Worm (Caenorhabditis elegans) whole organism, L3 larva: ENCODE data around the gene Y45G5AM.7.

Experiments
- R02D3.7 ChIP-seq: fragments of 150-350 bp; optimal IDR thresholded peaks from 2 replicates; lab custom pipeline; 2014; ENCODE audit warnings: missing biosample characterization, missing genetic modification characterization
- ZK546.5 ChIP-seq: sonication (generic microtip); optimal IDR thresholded peaks from 2 replicates; lab custom pipeline; 2017; ENCODE audit warnings: missing biosample characterization, missing genetic modification characterization
- aly-2 ChIP-seq: fragments of 150-350 bp; optimal IDR thresholded peaks from 2 replicates; lab custom pipeline; 2014; ENCODE audit warnings: missing biosample characterization, missing genetic modification characterization
- ama-1 ChIP-seq: fragments of 150-350 bp; optimal IDR thresholded peaks from 2 replicates; lab custom pipeline; 2018
- ceh-16 ChIP-seq: sonication (generic microtip); optimal IDR thresholded peaks from 2 replicates; lab custom pipeline; 2017; ENCODE audit warnings: missing biosample characterization, missing genetic modification characterization
- ceh-28 ChIP-seq: fragments of 150-350 bp; optimal IDR thresholded peaks from 2 replicates; lab custom pipeline; 2014; ENCODE audit warnings: missing biosample characterization, missing genetic modification reagents, missing genetic modification characterization
- ceh-82 ChIP-seq: fragments of 150-350 bp; optimal IDR thresholded peaks from 2 replicates; lab custom pipeline; 2014; ENCODE audit warnings: missing biosample characterization, missing genetic modification characterization
- ceh-9 ChIP-seq: sonication (generic microtip); optimal IDR thresholded peaks from 2 replicates; lab custom pipeline; 2018; ENCODE audit warnings: missing biosample characterization, missing genetic modification characterization
- daf-12 ChIP-seq: fragments of 150-350 bp; optimal IDR thresholded peaks from 2 replicates; lab custom pipeline; 2014; ENCODE audit warnings: missing biosample characterization, missing genetic modification reagents, missing genetic modification characterization
- egl-27 ChIP-seq: sonication (generic microtip); optimal IDR thresholded peaks from 4 replicates; lab custom pipeline; 2017; ENCODE audit warnings: missing biosample characterization, missing genetic modification reagents, missing genetic modification characterization
- egl-5 ChIP-seq: fragments of 150-350 bp; optimal IDR thresholded peaks from 2 replicates; lab custom pipeline; 2017; ENCODE audit warnings: missing biosample characterization, missing genetic modification reagents, missing genetic modification characterization, inconsistent platforms
- elt-1 ChIP-seq: fragments of 150-350 bp; optimal IDR thresholded peaks from 2 replicates; lab custom pipeline; 2014; ENCODE audit warnings: missing biosample characterization, missing genetic modification characterization
- elt-2 ChIP-seq: sonication (generic microtip); optimal IDR thresholded peaks from 2 replicates; lab custom pipeline; 2016; ENCODE audit warnings: missing genetic modification reagents, mild to moderate bottlenecking, missing genetic modification characterization, missing compliant biosample characterization
- elt-3 ChIP-seq, 3 experiments: fragments of 150-350 bp in 1 of 3; sonication (generic microtip) in 2 of 3; optimal IDR thresholded peaks; 2 replicates in 2 of 3; 4 replicates in 1 of 3; lab custom pipeline; 2014 to 2017; ENCODE audit warnings: missing biosample characterization in 3 of 3, missing genetic modification characterization in 3 of 3
- eor-1 ChIP-seq, 2 experiments: fragments of 150-350 bp; optimal IDR thresholded peaks; 2 replicates each; lab custom pipeline; 2014 to 2018; ENCODE audit warnings: missing biosample characterization in 2 of 2, missing genetic modification characterization in 2 of 2
- fkh-10 ChIP-seq: sonication (generic microtip); optimal IDR thresholded peaks from 2 replicates; lab custom pipeline; 2017; ENCODE audit warnings: missing biosample characterization, missing genetic modification reagents, missing genetic modification characterization
- fkh-2 ChIP-seq: fragments of 150-350 bp; optimal IDR thresholded peaks from 2 replicates; lab custom pipeline; 2014; ENCODE audit warnings: missing biosample characterization, missing genetic modification reagents, missing genetic modification characterization
- fos-1 ChIP-seq: fragments of 150-350 bp; optimal IDR thresholded peaks from 2 replicates; lab custom pipeline; 2014; ENCODE audit warnings: missing biosample characterization, missing genetic modification characterization
- hmg-11 ChIP-seq: sonication (generic microtip); optimal IDR thresholded peaks from 2 replicates; lab custom pipeline; 2016; ENCODE audit warnings: missing genetic modification characterization, missing compliant biosample characterization
- jun-1 ChIP-seq: fragments of 150-350 bp; optimal IDR thresholded peaks from 2 replicates; lab custom pipeline; 2014; ENCODE audit warnings: missing biosample characterization, missing genetic modification reagents, missing genetic modification characterization
- lin-15B ChIP-seq: fragments of 150-350 bp; optimal IDR thresholded peaks from 2 replicates; lab custom pipeline; 2014; ENCODE audit warnings: missing biosample characterization, missing genetic modification characterization
- lin-39 ChIP-seq: fragments of 150-350 bp; optimal IDR thresholded peaks from 2 replicates; lab custom pipeline; 2018; ENCODE audit warnings: missing biosample characterization, missing genetic modification reagents, missing genetic modification characterization
- lsy-12 ChIP-seq: sonication (generic microtip); optimal IDR thresholded peaks from 2 replicates; lab custom pipeline; 2016; ENCODE audit warnings: mild to moderate bottlenecking, missing genetic modification characterization, missing compliant biosample characterization
- mdl-1 ChIP-seq: fragments of 150-350 bp; optimal IDR thresholded peaks from 2 replicates; lab custom pipeline; 2014; ENCODE audit warnings: missing biosample characterization, missing genetic modification characterization
- mml-1 ChIP-seq: fragments of 150-350 bp; sonication (generic microtip); optimal IDR thresholded peaks from 3 replicates; lab custom pipeline; 2014; ENCODE audit warnings: missing biosample characterization, missing genetic modification characterization
- nfya-1 ChIP-seq: sonication (generic microtip); optimal IDR thresholded peaks from 2 replicates; lab custom pipeline; 2017; ENCODE audit warnings: missing genetic modification characterization, mild to moderate bottlenecking, missing compliant biosample characterization, antibody characterized with exemption, moderate library complexity; ENCODE audit not compliant: insufficient read depth
- nhr-11 ChIP-seq: fragments of 150-350 bp; optimal IDR thresholded peaks from 2 replicates; lab custom pipeline; 2014; ENCODE audit warnings: missing biosample characterization, missing genetic modification characterization
- nhr-12 ChIP-seq: fragments of 150-350 bp; optimal IDR thresholded peaks from 2 replicates; lab custom pipeline; 2014; ENCODE audit warnings: missing biosample characterization, missing genetic modification characterization
- nhr-23 ChIP-seq: fragments of 150-350 bp; optimal IDR thresholded peaks from 2 replicates; lab custom pipeline; 2014; ENCODE audit warnings: missing biosample characterization, missing genetic modification reagents, missing genetic modification characterization
- nhr-237 ChIP-seq: fragments of 150-350 bp; optimal IDR thresholded peaks from 2 replicates; lab custom pipeline; 2014; ENCODE audit warnings: missing biosample characterization, missing genetic modification characterization
- nhr-25 ChIP-seq: sonication (generic microtip); optimal IDR thresholded peaks from 2 replicates; lab custom pipeline; 2017; ENCODE audit warnings: missing biosample characterization, missing genetic modification characterization
- nhr-28 ChIP-seq: fragments of 150-350 bp; optimal IDR thresholded peaks from 2 replicates; lab custom pipeline; 2014; ENCODE audit warnings: missing biosample characterization, missing genetic modification characterization
- nhr-43 ChIP-seq: sonication (generic microtip); optimal IDR thresholded peaks from 2 replicates; lab custom pipeline; 2016; ENCODE audit warnings: mild to moderate bottlenecking, missing genetic modification characterization, missing compliant biosample characterization; ENCODE audit not compliant: poor library complexity, severe bottlenecking
- nhr-67 ChIP-seq: fragments of 150-350 bp; optimal IDR thresholded peaks from 2 replicates; lab custom pipeline; 2014; ENCODE audit warnings: missing biosample characterization, missing genetic modification characterization
- nhr-76 ChIP-seq: fragments of 150-350 bp; sonication (generic microtip); optimal IDR thresholded peaks from 5 replicates; lab custom pipeline; 2014; ENCODE audit warnings: missing biosample characterization, missing genetic modification characterization
- nhr-77 ChIP-seq: fragments of 150-350 bp; optimal IDR thresholded peaks from 2 replicates; lab custom pipeline; 2014; ENCODE audit warnings: missing biosample characterization, missing genetic modification characterization
- pha-4 ChIP-seq: fragments of 150-350 bp; optimal IDR thresholded peaks from 2 replicates; lab custom pipeline; 2014; ENCODE audit warnings: missing biosample characterization, missing genetic modification reagents, missing genetic modification characterization
- pqm-1 ChIP-seq: fragments of 150-350 bp; optimal IDR thresholded peaks from 2 replicates; lab custom pipeline; 2017; ENCODE audit warnings: missing biosample characterization, missing genetic modification characterization, inconsistent platforms
- sea-2 ChIP-seq: fragments of 150-350 bp; sonication (generic microtip); optimal IDR thresholded peaks from 4 replicates; lab custom pipeline; 2014; ENCODE audit warnings: missing biosample characterization, missing genetic modification reagents, missing genetic modification characterization
- skn-1 ChIP-seq: fragments of 150-350 bp; optimal IDR thresholded peaks from 2 replicates; lab custom pipeline; 2014; ENCODE audit warnings: missing biosample characterization, missing genetic modification characterization
- snpc-4 ChIP-seq: fragments of 150-350 bp; optimal IDR thresholded peaks from 2 replicates; lab custom pipeline; 2014; ENCODE audit warnings: missing biosample characterization, missing genetic modification characterization
- tbx-2 ChIP-seq: sonication (generic microtip); optimal IDR thresholded peaks from 2 replicates; lab custom pipeline; 2016; ENCODE audit warnings: mild to moderate bottlenecking, missing genetic modification characterization, missing compliant biosample characterization
- unc-39 ChIP-seq: sonication (generic microtip); optimal IDR thresholded peaks from 4 replicates; lab custom pipeline; 2017; ENCODE audit warnings: missing biosample characterization, missing genetic modification characterization
- unc-62 ChIP-seq: fragments of 150-350 bp; sonication (generic microtip); optimal IDR thresholded peaks from 4 replicates; lab custom pipeline; 2014; ENCODE audit warnings: missing biosample characterization, missing genetic modification reagents, missing genetic modification characterization
- zag-1 ChIP-seq: fragments of 150-350 bp; optimal IDR thresholded peaks from 2 replicates; lab custom pipeline; 2014; ENCODE audit warnings: missing biosample characterization, missing genetic modification characterization
- ztf-11 ChIP-seq: fragments of 150-350 bp; optimal IDR thresholded peaks from 2 replicates; lab custom pipeline; 2014; ENCODE audit warnings: missing biosample characterization, missing genetic modification characterization
- ztf-4 ChIP-seq: fragments of 150-350 bp; optimal IDR thresholded peaks from 2 replicates; lab custom pipeline; 2014; ENCODE audit warnings: missing biosample characterization, missing genetic modification characterization

Y45G5AM.7 gene

DNA sequence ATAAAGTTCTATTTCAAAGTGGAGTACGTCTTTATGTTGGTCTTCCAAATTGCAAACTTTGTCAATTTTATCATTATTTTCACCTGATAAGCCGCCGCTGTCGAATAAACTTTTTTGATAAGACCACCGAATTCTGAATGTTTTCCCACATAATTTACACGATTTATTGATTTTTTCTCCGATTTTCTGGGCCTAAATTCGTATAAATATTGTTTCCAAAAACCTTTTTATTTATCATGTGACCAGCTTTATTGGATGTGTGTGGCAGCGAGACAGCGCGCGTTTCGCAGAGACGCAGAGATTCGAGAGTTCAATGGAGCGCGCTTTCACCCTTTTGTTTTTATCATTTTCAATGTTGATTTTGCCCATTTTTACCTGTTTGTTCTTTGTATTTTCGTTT is 27.0 kb downstream of the Y45G5AM.7 start:
- no peak for TF ChIP-seq nhr-11 (tag; lab: Kevin White, UChicago)
- no peak for TF ChIP-seq mml-1 (tag; lab: Kevin White, UChicago)
- no peak for TF ChIP-seq ama-1 (lab: Kevin White, UChicago)
- no peak for TF ChIP-seq eor-1 (tag; optimal IDR thresholded peaks at IDR 0.05; lab: Kevin White, UChicago)
- TF ChIP-seq ztf-11 (tag; lab: Kevin White, UChicago) = no peak
- peak; percentile 85 for TF ChIP-seq pha-4 (tag; lab: Kevin White, UChicago)
- TF ChIP-seq sea-2 (GFP tag; lab: Kevin White, UChicago) = no peak
- no peak for TF ChIP-seq ztf-4 (tag; lab: Kevin White, UChicago)
- TF ChIP-seq jun-1 (tag; lab: Kevin White, UChicago) = peak; percentile 71
- peak; percentile 87 for TF ChIP-seq pqm-1
- TF ChIP-seq tbx-2 (tag; lab: Kevin White, UChicago) = no peak
- no peak for TF ChIP-seq elt-1 (tag; lab: Kevin White, UChicago)
- TF ChIP-seq ceh-16 (tag; lab: Kevin White, UChicago) = no peak
- peak; percentile 47 for TF ChIP-seq lsy-12 (tag; lab: Kevin White, UChicago)
- TF ChIP-seq unc-39 (tag; lab: Kevin White, UChicago) = no peak
- TF ChIP-seq ceh-9 = no peak
- TF ChIP-seq lin-15B (tag; lab: Kevin White, UChicago) = peak; percentile 80
- peak; percentile 99 for TF ChIP-seq egl-5 (tag; lab: Kevin White, UChicago)
- peak; percentile 79 for TF ChIP-seq nhr-25 (tag; lab: Kevin White, UChicago)
- peak; percentile 54 for TF ChIP-seq nhr-43
- no peak for TF ChIP-seq nhr-76 (tag; lab: Kevin White, UChicago)
- peak; percentile 55 for TF ChIP-seq fkh-10 (GFP tag; lab: Kevin White, UChicago)
- TF ChIP-seq snpc-4 (tag; lab: Kevin White, UChicago) = peak; percentile 67
- no peak for TF ChIP-seq mdl-1 (tag; lab: Kevin White, UChicago)
- peak; percentile 63 for TF ChIP-seq ceh-28 (tag; lab: Kevin White, UChicago)
- no peak for TF ChIP-seq nhr-77
- no peak for TF ChIP-seq nhr-237 (tag; lab: Kevin White, UChicago)
- TF ChIP-seq nhr-23 (tag; lab: Kevin White, UChicago) = peak; percentile 87
- no peak for TF ChIP-seq zag-1 (tag; lab: Kevin White, UChicago)
- TF ChIP-seq R02D3.7 = no peak
- no peak for TF ChIP-seq ZK546.5 (tag; lab: Kevin White, UChicago)
- peak; percentile 67 for TF ChIP-seq lin-39
- TF ChIP-seq ceh-82 (tag; lab: Kevin White, UChicago) = no peak
- TF ChIP-seq skn-1 (tag; lab: Kevin White, UChicago) = no peak
- no peak for TF ChIP-seq nhr-12 (tag; lab: Kevin White, UChicago)
- no peak for TF ChIP-seq fkh-2
- no peak for TF ChIP-seq nhr-28 (tag; lab: Kevin White, UChicago)
- no peak for TF ChIP-seq fos-1 (tag; lab: Kevin White, UChicago)
- TF ChIP-seq elt-3 (tag; optimal IDR thresholded peaks at IDR 0.05; lab: Kevin White, UChicago) = no peak
- TF ChIP-seq elt-2 (tag; lab: Kevin White, UChicago) = peak; percentile 88
- no peak for TF ChIP-seq unc-62
- TF ChIP-seq aly-2 (tag; lab: Kevin White, UChicago) = no peak
- no peak for TF ChIP-seq nhr-67 (tag; lab: Kevin White, UChicago)
- TF ChIP-seq egl-27 (tag; lab: Kevin White, UChicago) = no peak
- no peak for TF ChIP-seq daf-12 (tag; lab: Kevin White, UChicago)
- TF ChIP-seq hmg-11 = peak; percentile 57
- TF ChIP-seq nfya-1 (tag; lab: Kevin White, UChicago) = peak; percentile 89
